Worm (Caenorhabditis elegans) whole organism, L2 larva: ENCODE measurements around the gene ergi-2.
A peak's percentile ranks its signal among the peaks of the same experiment; 100 is the strongest.

Experiments
- R02D3.7 ChIP-seq: fragments of 150-350 bp; optimal IDR thresholded peaks from 2 replicates; lab custom pipeline; 2014; ENCODE audit warnings: missing biosample characterization, missing genetic modification characterization
- aly-2 ChIP-seq: fragments of 150-350 bp; optimal IDR thresholded peaks from 2 replicates; lab custom pipeline; 2014; ENCODE audit warnings: missing biosample characterization, missing genetic modification characterization
- ama-1 ChIP-seq: fragments of 150-350 bp; optimal IDR thresholded peaks from 2 replicates; lab custom pipeline; 2018; ENCODE audit warnings: inconsistent platforms
- fos-1 ChIP-seq: fragments of 150-350 bp; optimal IDR thresholded peaks from 2 replicates; lab custom pipeline; 2014; ENCODE audit warnings: missing biosample characterization, missing genetic modification characterization
- lin-39 ChIP-seq: fragments of 150-350 bp; optimal IDR thresholded peaks from 2 replicates; lab custom pipeline; 2014; ENCODE audit warnings: missing biosample characterization, missing genetic modification reagents, missing genetic modification characterization
- mbf-1 ChIP-seq: sonication (generic microtip); optimal IDR thresholded peaks from 2 replicates; lab custom pipeline; 2017; ENCODE audit warnings: missing biosample characterization, missing genetic modification characterization
- nhr-10 ChIP-seq: sonication (generic microtip); optimal IDR thresholded peaks from 2 replicates; lab custom pipeline; 2017; ENCODE audit warnings: missing biosample characterization, missing genetic modification characterization
- nhr-237 ChIP-seq: fragments of 150-350 bp; optimal IDR thresholded peaks from 2 replicates; lab custom pipeline; 2014; ENCODE audit warnings: missing biosample characterization, missing genetic modification characterization
- nhr-77 ChIP-seq: fragments of 150-350 bp; optimal IDR thresholded peaks from 2 replicates; lab custom pipeline; 2014; ENCODE audit warnings: missing biosample characterization, missing genetic modification characterization
- skn-1 ChIP-seq: sonication (generic microtip); optimal IDR thresholded peaks from 2 replicates; lab custom pipeline; 2017; ENCODE audit warnings: missing biosample characterization, missing genetic modification characterization
- unc-39 ChIP-seq: fragments of 150-350 bp; optimal IDR thresholded peaks from 2 replicates; lab custom pipeline; 2014; ENCODE audit warnings: missing biosample characterization, missing genetic modification characterization
- unc-55 ChIP-seq: fragments of 150-350 bp; sonication (generic microtip); optimal IDR thresholded peaks from 3 replicates; lab custom pipeline; 2014; ENCODE audit warnings: missing biosample characterization, missing genetic modification reagents, missing genetic modification characterization
- ztf-11 ChIP-seq: sonication (generic microtip); optimal IDR thresholded peaks from 2 replicates; lab custom pipeline; 2017; ENCODE audit warnings: missing biosample characterization, missing genetic modification characterization

- no peak for TF ChIP-seq skn-1 (tag; lab: Kevin White, UChicago)
- no peak for TF ChIP-seq lin-39
- peak; percentile 55 for TF ChIP-seq unc-55 (GFP tag; lab: Kevin White, UChicago)
- TF ChIP-seq fos-1: peak; percentile 51
- TF ChIP-seq nhr-10 (tag; lab: Kevin White, UChicago): no peak
- no peak for TF ChIP-seq R02D3.7 (tag; lab: Kevin White, UChicago)
- TF ChIP-seq aly-2 (tag; lab: Kevin White, UChicago): no peak
- peak; percentile 39 for TF ChIP-seq ama-1 (lab: Kevin White, UChicago)
- no peak for TF ChIP-seq nhr-237 (tag; lab: Kevin White, UChicago)
- no peak for TF ChIP-seq nhr-77
- TF ChIP-seq ztf-11: no peak
- TF ChIP-seq unc-39 (tag; lab: Kevin White, UChicago): no peak
- no peak for TF ChIP-seq mbf-1 (tag; lab: Kevin White, UChicago)
These were observed 33.5 kb upstream of the ergi-2 start, which contains the start of gene C18B12.4 for ce11 chrX:15040552-15041080.
